Fruit fly (Drosophila melanogaster) whole organism, pupa: ENCODE results near the gene CG7133.

Experiments used
- CG10348 ChIP-seq: fragments of 200-800 bp; sonication (Bioruptor generic); IDR thresholded peaks from 2 replicates; pipeline ENCODE4 v1.3.6; 2022; ENCODE audit warnings: missing biosample characterization, missing genetic modification characterization
- CG13204 ChIP-seq: fragments of 200-800 bp; sonication (Bioruptor generic); optimal IDR thresholded peaks from 2 replicates; lab custom pipeline; 2018; ENCODE audit warnings: missing biosample characterization, mild to moderate bottlenecking, missing genetic modification characterization, moderate library complexity
- CG17806 ChIP-seq: fragments of 200-800 bp; sonication (Bioruptor generic); optimal IDR thresholded peaks from 2 replicates; lab custom pipeline; 2018; ENCODE audit warnings: missing biosample characterization, mild to moderate bottlenecking, missing genetic modification characterization, moderate library complexity
- CG4496 ChIP-seq: fragments of 200-800 bp; sonication (Bioruptor generic); IDR thresholded peaks from 3 replicates; pipeline ENCODE4 v1.3.6; 2022; ENCODE audit warnings: missing biosample characterization, missing genetic modification characterization
- CG9948 ChIP-seq: fragments of 200-800 bp; sonication (Bioruptor generic); optimal IDR thresholded peaks from 2 replicates; lab custom pipeline; 2018; ENCODE audit warnings: missing biosample characterization, mild to moderate bottlenecking, missing genetic modification characterization, moderate library complexity
- D1 ChIP-seq: fragments of 200-800 bp; sonication (Bioruptor generic); optimal IDR thresholded peaks from 2 replicates; lab custom pipeline; 2018; ENCODE audit warnings: missing biosample characterization, mild to moderate bottlenecking, missing genetic modification characterization, moderate library complexity
- EcR ChIP-seq: fragments of 200-800 bp; sonication (Bioruptor generic); optimal IDR thresholded peaks from 3 replicates; lab custom pipeline; 2019; ENCODE audit warnings: missing biosample characterization, missing genetic modification characterization, mild to moderate bottlenecking, moderate library complexity, missing genetic modification reagents
- Ets98B ChIP-seq: fragments of 200-800 bp; sonication (Bioruptor generic); IDR thresholded peaks from 2 replicates; pipeline ENCODE4 v1.3.6; 2022; ENCODE audit warnings: missing biosample characterization, missing genetic modification characterization
- Pif1A ChIP-seq: fragments of 200-800 bp; sonication (Bioruptor generic); optimal IDR thresholded peaks from 3 replicates; lab custom pipeline; 2016; ENCODE audit warnings: missing biosample characterization, missing genetic modification characterization
- Pif1B ChIP-seq: fragments of 200-800 bp; sonication (Bioruptor generic); optimal IDR thresholded peaks from 3 replicates; lab custom pipeline; 2016; ENCODE audit warnings: missing biosample characterization, missing genetic modification characterization
- Snoo ChIP-seq: fragments of 200-800 bp; sonication (Bioruptor generic); optimal IDR thresholded peaks from 3 replicates; lab custom pipeline; 2017; ENCODE audit warnings: missing biosample characterization, mild to moderate bottlenecking, missing genetic modification characterization, inconsistent platforms
- fd96Ca ChIP-seq: fragments of 200-800 bp; sonication (Bioruptor generic); IDR thresholded peaks from 3 replicates; pipeline ENCODE4 v1.3.6; 2022; ENCODE audit warnings: missing biosample characterization, missing genetic modification characterization

dm6 chr3L:22082420-22082819 lies 8.1 kb upstream of the CG7133 start, which contains the start of gene msopa:
- TF ChIP-seq D1: no peak
- TF ChIP-seq Pif1B (GFP tag; lab: Kevin White, UChicago): no peak
- no peak for TF ChIP-seq CG13204 (GFP tag; lab: Kevin White, UChicago)
- no peak for TF ChIP-seq CG17806 (tag; lab: Kevin White, UChicago)
- no peak for TF ChIP-seq EcR
- TF ChIP-seq CG4496 (GFP tag; lab: Robert Waterston, UW): no peak
- TF ChIP-seq CG9948 (tag; lab: Kevin White, UChicago): no peak
- TF ChIP-seq fd96Ca (GFP tag; lab: Robert Waterston, UW): no peak
- no peak for TF ChIP-seq Snoo (tag; lab: Kevin White, UChicago)
- TF ChIP-seq Ets98B (GFP tag; lab: Robert Waterston, UW): no peak
- TF ChIP-seq CG10348 (GFP tag; lab: Robert Waterston, UW): no peak
- no peak for TF ChIP-seq Pif1A (GFP tag; lab: Kevin White, UChicago)
